Worm (Caenorhabditis elegans) whole organism, young adult: ENCODE results near the gene Y26G10.5.

Experiments
- B0336.3 ChIP-seq: fragments of 200-800 bp; sonication (Bioruptor generic); IDR thresholded peaks from 2 replicates; pipeline ENCODE4 v1.3.6; 2022; ENCODE audit warnings: missing genetic modification characterization, missing compliant biosample characterization
- attf-3 ChIP-seq: fragments of 200-800 bp; sonication (Bioruptor generic); conservative IDR thresholded peaks from 2 replicates; pipeline ENCODE4 v1.3.6; 2022; ENCODE audit warnings: missing genetic modification reagents, missing genetic modification characterization, missing compliant biosample characterization
- attf-6 ChIP-seq: fragments of 200-800 bp; sonication (Bioruptor generic); IDR thresholded peaks from 2 replicates; pipeline ENCODE4 v1.3.6; 2022; ENCODE audit warnings: missing genetic modification reagents, missing genetic modification characterization, missing compliant biosample characterization
- ceh-58 ChIP-seq: fragments of 200-800 bp; sonication (Bioruptor generic); IDR thresholded peaks from 2 replicates; pipeline ENCODE4 v1.3.6; 2022; ENCODE audit warnings: missing genetic modification characterization, missing compliant biosample characterization
- hlh-12 ChIP-seq: sonication (generic microtip); optimal IDR thresholded peaks from 2 replicates; lab custom pipeline; 2016; ENCODE audit warnings: missing genetic modification characterization, missing compliant biosample characterization
- lin-54 ChIP-seq: fragments of 200-800 bp; sonication (Bioruptor generic); optimal IDR thresholded peaks from 2 replicates; lab custom pipeline; 2018; ENCODE audit warnings: mild to moderate bottlenecking, missing genetic modification characterization, missing compliant biosample characterization
- nfya-1 ChIP-seq: sonication (generic microtip); optimal IDR thresholded peaks from 2 replicates; lab custom pipeline; 2017; ENCODE audit warnings: antibody characterized with exemption, missing compliant biosample characterization, missing genetic modification characterization, borderline replicate concordance; ENCODE audit not compliant: insufficient read depth
- rpc-1 ChIP-seq, 2 experiments: fragments of 150-350 bp in 1 of 2; sonication (generic microtip) in 1 of 2; optimal IDR thresholded peaks; 2 replicates each; lab custom pipeline; 2014 to 2018; ENCODE audit warnings: missing biosample characterization in 1 of 2, missing genetic modification characterization in 1 of 2, missing genetic modification reagents in 1 of 2, missing genotype in 1 of 2
- snpc-3.4 ChIP-seq: sonication (generic microtip); optimal IDR thresholded peaks from 2 replicates; lab custom pipeline; 2017; ENCODE audit warnings: missing genetic modification characterization, mild to moderate bottlenecking, missing compliant biosample characterization, antibody characterized with exemption, moderate library complexity, missing genotype, missing genetic modification reagents
- snpc-4 ChIP-seq, 5 experiments: fragments of 150-350 bp in 1 of 5; sonication (generic microtip) in 4 of 5; optimal IDR thresholded peaks; 2 replicates each; lab custom pipeline; 2014 to 2018; ENCODE audit warnings: missing genetic modification characterization in 5 of 5, missing biosample characterization in 3 of 5, antibody characterized with exemption in 2 of 5, mild to moderate bottlenecking in 2 of 5, missing compliant biosample characterization in 2 of 5, missing genotype in 2 of 5, moderate library complexity in 2 of 5, missing genetic modification reagents in 1 of 5
- sptf-2 ChIP-seq: fragments of 200-800 bp; sonication (Bioruptor generic); optimal IDR thresholded peaks from 2 replicates; lab custom pipeline; 2018; ENCODE audit warnings: mild to moderate bottlenecking, missing genetic modification characterization, missing compliant biosample characterization
- unc-62 ChIP-seq: fragments of 150-350 bp; optimal IDR thresholded peaks from 2 replicates; lab custom pipeline; 2014; ENCODE audit warnings: missing biosample characterization, missing genetic modification reagents, missing genetic modification characterization

ce11 chrV:17732516-17732915, 31.9 kb upstream of the Y26G10.5 start, which contains the start of gene twk-42:
- no peak for TF ChIP-seq hlh-12 (tag; lab: Kevin White, UChicago)
- no peak for TF ChIP-seq snpc-3.4
- no peak for TF ChIP-seq attf-6 (GFP tag; lab: Robert Waterston, UW)
- TF ChIP-seq B0336.3 (GFP tag; lab: Robert Waterston, UW) = no peak
- no peak for TF ChIP-seq rpc-1 (optimal IDR thresholded peaks at IDR 0.05; lab: Kevin White, UChicago)
- TF ChIP-seq rpc-1 (tag; optimal IDR thresholded peaks at IDR 0.05; lab: Kevin White, UChicago) = no peak
- no peak for TF ChIP-seq sptf-2 (GFP tag; lab: Kevin White, UChicago)
- no peak for TF ChIP-seq unc-62 (GFP tag; lab: Kevin White, UChicago)
- no peak for TF ChIP-seq snpc-4 (GFP tag; optimal IDR thresholded peaks at IDR 0.05; lab: Kevin White, UChicago)
- TF ChIP-seq snpc-4 (tag; optimal IDR thresholded peaks at IDR 0.05; lab: Kevin White, UChicago) = no peak
- no peak for TF ChIP-seq nfya-1 (tag; lab: Kevin White, UChicago)
- TF ChIP-seq attf-3 (GFP tag; lab: Robert Waterston, UW) = no peak
- no peak for TF ChIP-seq ceh-58
- TF ChIP-seq lin-54 (GFP tag; lab: Kevin White, UChicago) = no peak
